Worm (Caenorhabditis elegans) whole organism, L4 larva: ENCODE data around the gene T19C4.5.

Experiments used
- fkh-10 ChIP-seq: fragments of 150-350 bp; optimal IDR thresholded peaks from 2 replicates; lab custom pipeline; 2014; ENCODE audit warnings: missing biosample characterization, missing genetic modification reagents, missing genetic modification characterization
- mdt-29 ChIP-seq: fragments of 200-800 bp; sonication (Bioruptor generic); IDR thresholded peaks from 2 replicates; pipeline ENCODE4 v1.3.6; 2022; ENCODE audit warnings: missing genetic modification reagents, missing genetic modification characterization, missing compliant biosample characterization
- nhr-6 ChIP-seq: fragments of 150-350 bp; optimal IDR thresholded peaks from 2 replicates; lab custom pipeline; 2014; ENCODE audit warnings: missing biosample characterization, missing genetic modification characterization
- pqm-1 ChIP-seq: sonication (generic microtip); optimal IDR thresholded peaks from 2 replicates; lab custom pipeline; 2017; ENCODE audit warnings: missing biosample characterization, missing genetic modification characterization

- TF ChIP-seq pqm-1 (no peak), mdt-29 (GFP tag; lab: Robert Waterston, UW) (no peak), fkh-10 (GFP tag; lab: Kevin White, UChicago) (no peak), nhr-6 (no peak)
These were observed 2.6 kb downstream of the T19C4.5 start for ce11 chrV:11174663-11175062.
